Fruit fly (Drosophila melanogaster): ENCODE data around the gene mRpL47.

mRpL47 gene

dm6 chr3R:9504355-9504754 lies 11.4 kb downstream of the mRpL47 start, which contains the start of gene CG8149 (continued):
- TF ChIP-seq fd102C (GFP tag; optimal IDR thresholded peaks at IDR 0.05): no peak
- peak; percentile 15 for TF ChIP-seq cg (GFP tag; optimal IDR thresholded peaks at IDR 0.05)
- no peak for TF ChIP-seq z (GFP tag; IDR thresholded peaks at IDR 0.05)
- TF ChIP-seq CG8281 (tag; optimal IDR thresholded peaks at IDR 0.05): no peak
- peak; percentile 90 for TF ChIP-seq CG2129 (GFP tag; IDR thresholded peaks at IDR 0.05; ENCODE audit: partially characterized antibody)
- peak; percentile 80 for TF ChIP-seq ato (GFP tag; IDR thresholded peaks at IDR 0.05; ENCODE audit: partially characterized antibody)
- no peak for TF ChIP-seq Fer2 (tag; optimal IDR thresholded peaks at IDR 0.05)
- TF ChIP-seq bcd (GFP tag; optimal IDR thresholded peaks at IDR 0.05): no peak
- TF ChIP-seq zen (tag; optimal IDR thresholded peaks at IDR 0.05): peak; percentile 68
- no peak; the same call in 2 of the 3 replicates for TF ChIP-seq ci (GFP tag; IDR thresholded peaks at IDR 0.05)
- TF ChIP-seq CG11398 (GFP tag; optimal IDR thresholded peaks at IDR 0.05): no peak
- TF ChIP-seq GATAe (GFP tag; conservative IDR thresholded peaks at IDR 0.05): no peak
- no peak for TF ChIP-seq trh (GFP tag; optimal IDR thresholded peaks at IDR 0.05)
- no peak for TF ChIP-seq CG12236 (GFP tag; optimal IDR thresholded peaks at IDR 0.05)
- TF ChIP-seq Tbp (GFP tag; optimal IDR thresholded peaks at IDR 0.05): no peak
- TF ChIP-seq tap (tag; optimal IDR thresholded peaks at IDR 0.05): no peak
- TF ChIP-seq CG17361 (GFP tag; IDR thresholded peaks at IDR 0.05): no peak
- TF ChIP-seq CG12659 (GFP tag; optimal IDR thresholded peaks at IDR 0.05): peak; percentile 78
- no peak for TF ChIP-seq repo (GFP tag; optimal IDR thresholded peaks at IDR 0.05)
- no peak for TF ChIP-seq Lpt (GFP tag; optimal IDR thresholded peaks at IDR 0.05)
- peak; percentile 20 for TF ChIP-seq salm (tag; optimal IDR thresholded peaks at IDR 0.05)
- TF ChIP-seq sens (GFP tag): peak; percentile 86
- no peak for TF ChIP-seq fd64A (GFP tag; optimal IDR thresholded peaks at IDR 0.05)
- no peak for TF ChIP-seq Usf (GFP tag; optimal IDR thresholded peaks at IDR 0.05)
- peak; percentile 25 for TF ChIP-seq CG17568 (GFP tag; optimal IDR thresholded peaks at IDR 0.05)
- no peak for TF ChIP-seq CG7357 (GFP tag; IDR thresholded peaks at IDR 0.05)
- TF ChIP-seq sim (GFP tag; IDR thresholded peaks at IDR 0.05): no peak
- no peak for TF ChIP-seq Bdp1 (GFP tag; optimal IDR thresholded peaks at IDR 0.05)
- TF ChIP-seq CG4404 (GFP tag; IDR thresholded peaks at IDR 0.05): no peak
- peak; percentile 33 for TF ChIP-seq bab2 (GFP tag; optimal IDR thresholded peaks at IDR 0.05)
- TF ChIP-seq Hr39 (optimal IDR thresholded peaks at IDR 0.05): no peak
- TF ChIP-seq Dad (GFP tag; optimal IDR thresholded peaks at IDR 0.05): no peak
- peak; percentile 24 for TF ChIP-seq Nf-YC (tag; optimal IDR thresholded peaks at IDR 0.05)
- no peak for TF ChIP-seq jing (GFP tag; optimal IDR thresholded peaks at IDR 0.05)
- TF ChIP-seq Hand (GFP tag; optimal IDR thresholded peaks at IDR 0.05): no peak
- no peak for TF ChIP-seq CG18599 (GFP tag; optimal IDR thresholded peaks at IDR 0.05)
- TF ChIP-seq seq (GFP tag; IDR thresholded peaks at IDR 0.05): no peak
- no peak for TF ChIP-seq Taf1 (GFP tag; IDR thresholded peaks at IDR 0.05)
- TF ChIP-seq CG11504 (tag; optimal IDR thresholded peaks at IDR 0.05): no peak
- TF ChIP-seq CG15696 (tag; optimal IDR thresholded peaks at IDR 0.05): peak; percentile 8
- peak; percentile 77 for TF ChIP-seq inv (GFP tag; IDR thresholded peaks at IDR 0.05; ENCODE audit: partially characterized antibody)
- TF ChIP-seq run (tag; optimal IDR thresholded peaks at IDR 0.05): no peak
- TF ChIP-seq CG10654 (GFP tag; optimal IDR thresholded peaks at IDR 0.05): no peak
- TF ChIP-seq CG16815 (GFP tag; optimal IDR thresholded peaks at IDR 0.05): no peak
- TF ChIP-seq ranshi (GFP tag; IDR thresholded peaks at IDR 0.05): no peak
- peak; percentile 20; the same call in 1 of the 2 replicates for TF ChIP-seq Rfx (GFP tag; IDR thresholded peaks at IDR 0.05)
- no peak for TF ChIP-seq eve (GFP tag; optimal IDR thresholded peaks at IDR 0.05)
- no peak for TF ChIP-seq ssp (GFP tag; IDR thresholded peaks at IDR 0.05)
- TF ChIP-seq esg (GFP tag; conservative IDR thresholded peaks at IDR 0.05): no peak
- TF ChIP-seq CG4730 (GFP tag; IDR thresholded peaks at IDR 0.05): no peak
- TF ChIP-seq Drgx (GFP tag; IDR thresholded peaks at IDR 0.05): no peak
- TF ChIP-seq Side (GFP tag; optimal IDR thresholded peaks at IDR 0.05): no peak
- TF ChIP-seq knrl (GFP tag; IDR thresholded peaks at IDR 0.05; ENCODE audit: partially characterized antibody): peak; percentile 98
